Worm (Caenorhabditis elegans) whole organism, mixed stage, embryonic: ENCODE data around the gene srh-154.

Source experiments
- elt-3 ChIP-seq: fragments of 150-350 bp; optimal IDR thresholded peaks from 2 replicates; lab custom pipeline; 2014; ENCODE audit warnings: missing biosample characterization, missing genetic modification characterization
- flh-1 ChIP-seq: fragments of 200-800 bp; sonication (Bioruptor generic); optimal IDR thresholded peaks from 2 replicates; lab custom pipeline; 2018; ENCODE audit warnings: mild to moderate bottlenecking, missing genetic modification characterization, moderate library complexity, missing compliant biosample characterization
- mab-5 ChIP-seq: fragments of 150-350 bp; optimal IDR thresholded peaks from 2 replicates; lab custom pipeline; 2014; ENCODE audit warnings: missing biosample characterization, missing genetic modification characterization
- nhr-2 ChIP-seq: fragments of 150-350 bp; optimal IDR thresholded peaks from 2 replicates; lab custom pipeline; 2014; ENCODE audit warnings: missing biosample characterization, missing genetic modification characterization
- nhr-237 ChIP-seq: fragments of 150-350 bp; optimal IDR thresholded peaks from 2 replicates; lab custom pipeline; 2014; ENCODE audit warnings: missing biosample characterization, missing genetic modification characterization

DNA sequence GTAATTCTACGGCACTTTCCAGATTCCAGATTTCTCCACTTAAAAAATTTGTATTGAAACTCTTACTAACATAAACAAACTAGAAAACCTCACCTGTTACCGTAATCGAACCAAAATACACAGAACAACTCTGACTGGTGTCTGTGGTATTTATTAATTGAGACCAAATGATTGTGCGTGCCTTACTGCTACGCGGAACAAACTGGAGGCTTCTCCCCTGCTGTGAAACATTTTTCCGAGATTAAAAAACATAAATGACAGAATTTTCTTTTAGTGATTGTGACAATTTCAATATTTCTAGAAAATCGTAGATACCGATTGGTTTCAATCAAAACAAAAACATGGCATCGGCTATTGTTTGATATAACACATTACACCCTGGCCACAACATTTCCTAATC lies 10.3 kb downstream of the srh-154 start:
- no peak for TF ChIP-seq flh-1
- no peak for TF ChIP-seq elt-3
- TF ChIP-seq nhr-2 (tag; lab: Kevin White, UChicago), result no peak
- no peak for TF ChIP-seq mab-5 (tag; lab: Kevin White, UChicago)
- TF ChIP-seq nhr-237 (tag; lab: Kevin White, UChicago), result no peak
